Fruit fly (Drosophila melanogaster): ENCODE data around the gene Ppi1.

The Ppi1 gene

DNA sequence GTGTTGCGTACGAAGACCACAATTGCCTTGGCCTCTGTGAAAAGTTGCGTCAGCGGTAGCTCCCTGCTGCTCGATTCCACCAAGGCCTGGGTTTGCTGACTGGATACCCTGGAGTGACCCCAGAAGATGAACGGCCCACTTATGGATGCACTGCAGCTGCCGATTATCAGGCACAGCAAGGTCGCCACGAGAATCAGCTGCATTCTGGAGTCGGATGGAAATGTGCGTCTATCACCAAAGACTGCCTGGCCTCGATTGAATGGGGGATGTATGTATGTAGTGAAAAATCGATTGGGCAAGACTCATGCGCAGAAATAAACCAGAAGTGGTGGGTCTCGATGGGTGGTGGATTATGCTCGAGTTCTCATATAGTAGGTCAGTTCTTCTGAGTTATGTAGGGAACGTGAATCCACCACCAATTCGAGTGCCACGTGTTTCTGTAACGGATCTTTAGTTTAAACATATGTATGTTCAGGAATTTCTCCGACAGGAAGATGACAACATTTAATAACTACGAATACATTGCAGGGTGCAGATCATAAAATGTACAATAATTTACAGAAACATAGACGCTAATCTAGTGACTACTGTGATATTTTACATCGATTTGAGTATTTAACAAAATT is 37.4 kb upstream of the Ppi1 start, which contains the start of gene VhaAC45RP:
Gene VhaAC45RP (minus strand): TSS at position 261 of the 626 bp plus-strand sequence.
- no peak for TF ChIP-seq Hr83 (GFP tag; optimal IDR thresholded peaks at IDR 0.05; ENCODE audit: poor library complexity, severe bottlenecking)
- TF ChIP-seq foxo (GFP tag; optimal IDR thresholded peaks at IDR 0.05) = no peak
- no peak for TF ChIP-seq woc (GFP tag; optimal IDR thresholded peaks at IDR 0.05)
- no peak for TF ChIP-seq CrebA (GFP tag; optimal IDR thresholded peaks at IDR 0.05; ENCODE audit: borderline replicate concordance)
- TF ChIP-seq jim (GFP tag; optimal IDR thresholded peaks at IDR 0.05) = no peak
- TF ChIP-seq tai (GFP tag; optimal IDR thresholded peaks at IDR 0.05) = no peak
- no peak for TF ChIP-seq Mio (GFP tag; optimal IDR thresholded peaks at IDR 0.05)
- no peak for TF ChIP-seq sv (GFP tag; optimal IDR thresholded peaks at IDR 0.05)
- no peak for TF ChIP-seq CG32264 (GFP tag; optimal IDR thresholded peaks at IDR 0.05)
- TF ChIP-seq brk (GFP tag; optimal IDR thresholded peaks at IDR 0.05) = no peak
- no peak for TF ChIP-seq Jra (GFP tag; optimal IDR thresholded peaks at IDR 0.05)
- no peak for TF ChIP-seq Abd-B (GFP tag; optimal IDR thresholded peaks at IDR 0.05)
- no peak for TF ChIP-seq ey (GFP tag; optimal IDR thresholded peaks at IDR 0.05)
- no peak for TF ChIP-seq Hnf4 (GFP tag; optimal IDR thresholded peaks at IDR 0.05)
- no peak for TF ChIP-seq sage (GFP tag; optimal IDR thresholded peaks at IDR 0.05)
- TF ChIP-seq h (GFP tag; optimal IDR thresholded peaks at IDR 0.05) = no peak

DNA sequence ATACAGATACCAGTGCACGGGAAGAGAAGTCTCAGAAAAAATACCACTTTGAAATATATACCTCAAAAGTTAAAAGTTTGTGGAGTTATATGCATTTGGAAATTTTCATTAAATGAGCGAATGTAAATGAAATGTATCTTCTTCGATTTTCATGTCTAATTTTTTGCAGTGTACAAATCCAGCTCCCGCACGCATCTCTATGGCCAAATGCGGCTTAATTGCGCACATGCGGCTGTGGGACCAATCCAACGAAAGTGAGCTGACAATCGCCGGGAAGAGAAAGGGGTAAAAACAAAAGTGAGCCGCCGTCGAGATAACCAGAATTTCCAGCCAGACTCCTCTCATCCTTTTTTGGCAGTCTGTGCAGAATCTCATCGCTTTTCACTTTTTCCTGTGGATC is 35.2 kb upstream of the Ppi1 start:
- TF ChIP-seq Jra (GFP tag; optimal IDR thresholded peaks at IDR 0.05) = no peak
- TF ChIP-seq Vsx2 (GFP tag; optimal IDR thresholded peaks at IDR 0.05; ENCODE audit: partially characterized antibody) = no peak
- TF ChIP-seq Mio (GFP tag; optimal IDR thresholded peaks at IDR 0.05) = no peak
- TF ChIP-seq CG32264 (GFP tag; optimal IDR thresholded peaks at IDR 0.05) = no peak
- TF ChIP-seq tai (GFP tag; optimal IDR thresholded peaks at IDR 0.05) = no peak
- no peak for TF ChIP-seq pan (optimal IDR thresholded peaks at IDR 0.05)
- no peak for TF ChIP-seq Sp1 (GFP tag; optimal IDR thresholded peaks at IDR 0.05)
- no peak for TF ChIP-seq Dif (GFP tag; optimal IDR thresholded peaks at IDR 0.05; ENCODE audit: partially characterized antibody)
- TF ChIP-seq sv (GFP tag; optimal IDR thresholded peaks at IDR 0.05) = no peak
- peak; percentile 15 for TF ChIP-seq fru (GFP tag; optimal IDR thresholded peaks at IDR 0.05)
- TF ChIP-seq brk (GFP tag; optimal IDR thresholded peaks at IDR 0.05) = no peak
- peak in 1 of 2 experiments; percentile 22 for TF ChIP-seq foxo (GFP tag; optimal IDR thresholded peaks at IDR 0.05)
- TF ChIP-seq GATAd (GFP tag; optimal IDR thresholded peaks at IDR 0.05) = no peak
- TF ChIP-seq h (GFP tag; optimal IDR thresholded peaks at IDR 0.05) = peak; percentile 15
- TF ChIP-seq dmrt93B (GFP tag; optimal IDR thresholded peaks at IDR 0.05) = no peak
- no peak for TF ChIP-seq Rel (GFP tag; optimal IDR thresholded peaks at IDR 0.05)
- no peak for TF ChIP-seq Rel (tag; optimal IDR thresholded peaks at IDR 0.05)

DNA sequence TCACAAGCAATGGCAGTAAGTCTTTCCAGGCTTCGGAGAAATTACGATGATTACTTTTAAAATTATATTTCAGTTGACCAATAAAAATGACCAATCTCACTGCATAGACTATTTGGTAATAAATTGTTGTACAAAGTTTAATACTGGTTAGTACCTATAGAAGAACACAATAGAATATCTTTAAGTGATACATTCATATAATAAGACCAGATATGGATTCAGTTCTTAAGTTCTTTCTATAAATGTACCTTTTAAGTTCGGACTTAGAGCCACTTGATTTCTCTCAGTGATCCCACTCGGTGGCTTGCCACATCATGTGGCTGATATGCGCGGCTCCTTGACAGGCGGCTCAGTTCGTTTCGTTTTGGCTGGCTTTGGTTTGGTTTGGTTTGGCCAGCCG is 34.3 kb upstream of the Ppi1 start:
- no peak for TF ChIP-seq jim (GFP tag; optimal IDR thresholded peaks at IDR 0.05)
- no peak for TF ChIP-seq sage (GFP tag; optimal IDR thresholded peaks at IDR 0.05)
- TF ChIP-seq lola (GFP tag; optimal IDR thresholded peaks at IDR 0.05) = no peak
- no peak for TF ChIP-seq Myc (optimal IDR thresholded peaks at IDR 0.05)
- no peak for TF ChIP-seq h (GFP tag; optimal IDR thresholded peaks at IDR 0.05)
- TF ChIP-seq Rel (GFP tag; optimal IDR thresholded peaks at IDR 0.05) = no peak
- no peak for TF ChIP-seq Rel (tag; optimal IDR thresholded peaks at IDR 0.05)
- TF ChIP-seq Abd-B (GFP tag; optimal IDR thresholded peaks at IDR 0.05) = no peak
- no peak for TF ChIP-seq fru (GFP tag; optimal IDR thresholded peaks at IDR 0.05)
- TF ChIP-seq sv (GFP tag; optimal IDR thresholded peaks at IDR 0.05) = no peak
- no peak for TF ChIP-seq psq (GFP tag; optimal IDR thresholded peaks at IDR 0.05)
- no peak for TF ChIP-seq tai (GFP tag; optimal IDR thresholded peaks at IDR 0.05)
- TF ChIP-seq Jra (GFP tag; optimal IDR thresholded peaks at IDR 0.05) = no peak
- TF ChIP-seq Hr78 (GFP tag; optimal IDR thresholded peaks at IDR 0.05) = no peak

DNA sequence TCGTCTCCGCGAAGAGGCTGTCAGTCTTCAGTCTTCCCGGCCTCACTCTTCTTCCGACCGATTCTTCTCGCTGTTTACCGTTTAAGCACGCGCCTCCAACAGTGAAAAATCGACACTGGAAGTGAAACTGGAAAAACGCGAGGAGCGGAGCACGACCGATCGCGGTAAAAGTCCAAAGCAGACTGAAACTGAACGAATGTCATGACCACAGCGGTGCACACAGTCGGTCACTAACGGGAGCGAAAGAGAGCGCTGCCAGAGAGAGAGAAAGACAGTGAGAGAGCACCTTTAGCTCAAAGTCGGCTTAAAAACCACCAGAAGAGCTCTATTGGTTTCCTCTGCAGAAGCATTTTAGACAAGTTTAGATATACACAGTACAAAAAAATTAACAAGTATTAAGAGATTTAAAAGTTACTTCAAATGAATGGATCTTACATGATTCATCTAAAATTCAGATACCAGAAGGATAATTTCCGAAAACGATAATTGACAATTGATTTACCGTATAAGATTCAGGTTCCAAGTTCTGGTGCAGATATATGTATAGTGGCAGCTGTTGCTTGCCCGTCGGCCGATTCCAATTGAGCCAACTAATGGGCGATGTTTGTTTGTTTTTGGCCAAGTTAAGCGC is 31.5 kb upstream of the Ppi1 start, which contains the start of gene CG11498:
Gene CG11498 (minus strand): TSS at position 162 of the 631 bp plus-strand sequence.
- no peak for TF ChIP-seq dsf (GFP tag; optimal IDR thresholded peaks at IDR 0.05; ENCODE audit: borderline replicate concordance)
- TF ChIP-seq brk (GFP tag; optimal IDR thresholded peaks at IDR 0.05) = no peak
- TF ChIP-seq Dfd (GFP tag; optimal IDR thresholded peaks at IDR 0.05) = no peak
- peak; percentile 15 for TF ChIP-seq fru (GFP tag; optimal IDR thresholded peaks at IDR 0.05)
- no peak for TF ChIP-seq lola (GFP tag; optimal IDR thresholded peaks at IDR 0.05)
- TF ChIP-seq GATAd (GFP tag; optimal IDR thresholded peaks at IDR 0.05) = no peak
- TF ChIP-seq dl (GFP tag; optimal IDR thresholded peaks at IDR 0.05; ENCODE audit: insufficient read depth in 1 of 2, partially characterized antibody in 2 of 2) = peak; percentile 4 to 32
- peak; percentile 44 for TF ChIP-seq Dif (GFP tag; optimal IDR thresholded peaks at IDR 0.05; ENCODE audit: partially characterized antibody)
- no peak for TF ChIP-seq Hr83 (GFP tag; optimal IDR thresholded peaks at IDR 0.05; ENCODE audit: poor library complexity, severe bottlenecking)
- no peak for TF ChIP-seq Mio (GFP tag; optimal IDR thresholded peaks at IDR 0.05)
- TF ChIP-seq h (GFP tag; optimal IDR thresholded peaks at IDR 0.05) = no peak
- TF ChIP-seq rgr (GFP tag; optimal IDR thresholded peaks at IDR 0.05) = no peak
- no peak for TF ChIP-seq CG9705 (GFP tag; optimal IDR thresholded peaks at IDR 0.05)
- TF ChIP-seq psq (GFP tag; optimal IDR thresholded peaks at IDR 0.05) = no peak
- TF ChIP-seq dmrt93B (GFP tag; optimal IDR thresholded peaks at IDR 0.05) = no peak
- TF ChIP-seq CG32264 (GFP tag; optimal IDR thresholded peaks at IDR 0.05) = no peak

Data from whole organism, wandering third instar larva.